Worm (Caenorhabditis elegans) whole organism, late embryonic: ENCODE measurements around the gene mct-3.

ENCODE experiments used
- ceh-14 ChIP-seq: sonication (generic microtip); optimal IDR thresholded peaks from 2 replicates; lab custom pipeline; 2016; ENCODE audit warnings: missing genotype, missing genetic modification characterization, missing compliant biosample characterization
- ceh-18 ChIP-seq: sonication (generic microtip); optimal IDR thresholded peaks from 2 replicates; lab custom pipeline; 2016; ENCODE audit warnings: missing genetic modification characterization, missing compliant biosample characterization
- npax-4 ChIP-seq: sonication (generic microtip); optimal IDR thresholded peaks from 2 replicates; lab custom pipeline; 2016; ENCODE audit warnings: missing genetic modification characterization, missing compliant biosample characterization
- odd-2 ChIP-seq: sonication (generic microtip); optimal IDR thresholded peaks from 2 replicates; lab custom pipeline; 2017; ENCODE audit warnings: antibody characterized with exemption, mild to moderate bottlenecking, missing genetic modification characterization, missing compliant biosample characterization
- pha-2 ChIP-seq: sonication (generic microtip); optimal IDR thresholded peaks from 2 replicates; lab custom pipeline; 2017; ENCODE audit warnings: mild to moderate bottlenecking, missing genetic modification characterization, missing compliant biosample characterization
- pha-4 ChIP-seq: fragments of 150-350 bp; optimal IDR thresholded peaks from 2 replicates; lab custom pipeline; 2018; ENCODE audit warnings: missing biosample characterization, missing genetic modification reagents, missing genetic modification characterization

DNA sequence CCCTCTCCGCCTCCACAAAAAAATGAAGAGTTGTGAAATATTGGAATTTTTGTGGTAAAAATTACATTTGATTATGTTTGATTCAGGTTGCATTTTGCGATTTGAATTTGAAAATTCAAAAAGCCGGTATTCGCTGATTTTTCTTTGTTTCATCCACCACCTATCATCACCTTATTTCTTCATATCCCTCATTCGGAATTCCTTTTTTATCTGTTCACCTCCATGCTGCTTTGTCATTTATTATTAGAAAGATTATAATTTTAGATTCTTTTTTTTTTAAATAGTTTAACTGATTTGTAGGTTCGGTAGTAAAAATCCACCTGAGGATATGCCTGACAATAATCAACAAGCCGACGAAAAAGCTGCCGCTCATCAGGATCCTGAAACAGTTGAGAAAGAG lies at the start of gene mct-3:
- TF ChIP-seq npax-4 (tag; lab: Kevin White, UChicago) (no peak), pha-4 (tag; lab: Kevin White, UChicago) (no peak), pha-2 (tag; lab: Kevin White, UChicago) (no peak), ceh-14 (tag; lab: Kevin White, UChicago) (no peak), ceh-18 (no peak), odd-2 (tag; lab: Kevin White, UChicago) (no peak)
